Fruit fly (Drosophila melanogaster) whole organism, embryonic: ENCODE measurements around the gene CG13081.
A peak's percentile ranks its signal among the peaks of the same experiment; 100 is the strongest.

Source experiments
- Abd-B ChIP-seq: fragments of 200-800 bp; sonication (Bioruptor generic); optimal IDR thresholded peaks from 2 replicates; lab custom pipeline; 2018; ENCODE audit warnings: missing biosample characterization, mild to moderate bottlenecking, missing genetic modification characterization, moderate library complexity
- CG10267 ChIP-seq: fragments of 200-800 bp; sonication (Bioruptor generic); optimal IDR thresholded peaks from 2 replicates; lab custom pipeline; 2018; ENCODE audit warnings: missing biosample characterization, mild to moderate bottlenecking, missing genetic modification characterization, moderate library complexity
- CG10979 ChIP-seq: fragments of 200-800 bp; sonication (Bioruptor generic); optimal IDR thresholded peaks from 2 replicates; lab custom pipeline; 2018; ENCODE audit warnings: missing biosample characterization, mild to moderate bottlenecking, missing genetic modification characterization, moderate library complexity
- CG11456 ChIP-seq: fragments of 200-800 bp; sonication (Bioruptor generic); IDR thresholded peaks from 3 replicates; pipeline ENCODE4 v1.3.6; 2022; ENCODE audit warnings: missing biosample characterization, missing genetic modification characterization
- CG11504 ChIP-seq: fragments of 200-800 bp; sonication (Bioruptor generic); optimal IDR thresholded peaks from 3 replicates; lab custom pipeline; 2019; ENCODE audit warnings: missing biosample characterization, mild to moderate bottlenecking, missing genetic modification characterization, moderate library complexity
- CG12155 ChIP-seq: fragments of 200-800 bp; sonication (Bioruptor generic); optimal IDR thresholded peaks from 3 replicates; lab custom pipeline; 2016; ENCODE audit warnings: missing biosample characterization, missing genetic modification characterization
- CG12659 ChIP-seq: fragments of 200-800 bp; sonication (Bioruptor generic); optimal IDR thresholded peaks from 3 replicates; lab custom pipeline; 2017; ENCODE audit warnings: mild to moderate bottlenecking, missing biosample characterization, missing genetic modification reagents, missing genetic modification characterization
- CG12769 ChIP-seq: fragments of 200-800 bp; sonication (Bioruptor generic); optimal IDR thresholded peaks from 2 replicates; lab custom pipeline; 2019; ENCODE audit warnings: missing biosample characterization, mild to moderate bottlenecking, missing genetic modification characterization, moderate library complexity
- CG13287 ChIP-seq: fragments of 200-800 bp; sonication (Bioruptor generic); IDR thresholded peaks from 2 replicates; pipeline ENCODE4 v1.3.6; 2022; ENCODE audit warnings: missing biosample characterization, missing genetic modification characterization; ENCODE audit not compliant: partially characterized antibody
- CG17186 ChIP-seq: fragments of 200-800 bp; sonication (Bioruptor generic); optimal IDR thresholded peaks from 3 replicates; lab custom pipeline; 2017; ENCODE audit warnings: missing biosample characterization, missing genetic modification reagents, missing genetic modification characterization
- CG17385 ChIP-seq: fragments of 200-800 bp; sonication (Bioruptor generic); optimal IDR thresholded peaks from 3 replicates; lab custom pipeline; 2018; ENCODE audit warnings: missing biosample characterization, mild to moderate bottlenecking, missing genetic modification characterization
- CG17612 ChIP-seq: fragments of 200-800 bp; sonication (Bioruptor generic); IDR thresholded peaks from 2 replicates; pipeline ENCODE4 v1.3.6; 2022; ENCODE audit warnings: missing biosample characterization, missing genetic modification characterization
- CG1832 ChIP-seq: fragments of 200-800 bp; sonication (Bioruptor generic); optimal IDR thresholded peaks from 2 replicates; lab custom pipeline; 2017; ENCODE audit warnings: missing biosample characterization, mild to moderate bottlenecking, missing genetic modification characterization, inconsistent platforms
- CG30020 ChIP-seq: fragments of 200-800 bp; optimal IDR thresholded peaks from 2 replicates; lab custom pipeline; 2019; ENCODE audit warnings: missing biosample characterization, mild to moderate bottlenecking, missing genetic modification characterization, moderate library complexity
- CG33213 ChIP-seq: fragments of 200-800 bp; sonication (Bioruptor generic); optimal IDR thresholded peaks from 3 replicates; lab custom pipeline; 2016; ENCODE audit warnings: missing biosample characterization, missing genetic modification characterization
- CG42726 ChIP-seq: fragments of 200-800 bp; sonication (Bioruptor generic); IDR thresholded peaks from 2 replicates; pipeline ENCODE4 v1.3.6; 2022; ENCODE audit warnings: missing biosample characterization, missing genetic modification characterization; ENCODE audit not compliant: partially characterized antibody
- CG4328 ChIP-seq: fragments of 200-800 bp; sonication (Bioruptor generic); optimal IDR thresholded peaks from 3 replicates; lab custom pipeline; 2017; ENCODE audit warnings: missing biosample characterization, missing genetic modification reagents, missing genetic modification characterization
- CG4424 ChIP-seq: fragments of 200-800 bp; sonication (Bioruptor generic); optimal IDR thresholded peaks from 3 replicates; lab custom pipeline; 2016; ENCODE audit warnings: missing biosample characterization, missing genetic modification characterization
- CG6813 ChIP-seq: fragments of 200-800 bp; sonication (Bioruptor generic); optimal IDR thresholded peaks from 2 replicates; lab custom pipeline; 2017; ENCODE audit warnings: missing biosample characterization, missing genetic modification characterization, mild to moderate bottlenecking, moderate library complexity, missing genetic modification reagents
- CG6854 ChIP-seq: fragments of 200-800 bp; sonication (Bioruptor generic); optimal IDR thresholded peaks from 3 replicates; lab custom pipeline; 2017; ENCODE audit warnings: missing biosample characterization, mild to moderate bottlenecking, missing genetic modification characterization
- CG7372 ChIP-seq: fragments of 200-800 bp; sonication (Bioruptor generic); IDR thresholded peaks from 2 replicates; pipeline ENCODE4 v1.3.6; 2022; ENCODE audit warnings: missing biosample characterization, missing genetic modification characterization
- Doc3 ChIP-seq: fragments of 200-800 bp; sonication (Bioruptor generic); IDR thresholded peaks from 3 replicates; pipeline ENCODE4 v1.3.6; 2022; ENCODE audit warnings: missing biosample characterization, missing genetic modification characterization; ENCODE audit not compliant: partially characterized antibody
- Ets97D ChIP-seq: fragments of 200-800 bp; sonication (Bioruptor generic); optimal IDR thresholded peaks from 3 replicates; lab custom pipeline; 2016; ENCODE audit warnings: missing biosample characterization, missing genetic modification characterization
- GATAe ChIP-seq: fragments of 200-800 bp; sonication (Bioruptor generic); conservative IDR thresholded peaks from 2 replicates; pipeline ENCODE4 v1.3.6; 2022; ENCODE audit warnings: missing biosample characterization, missing genetic modification characterization
- HLH4C ChIP-seq: fragments of 200-800 bp; sonication (Bioruptor generic); IDR thresholded peaks from 3 replicates; pipeline ENCODE4 v1.3.6; 2022; ENCODE audit warnings: missing biosample characterization, missing genetic modification characterization; ENCODE audit not compliant: partially characterized antibody
- HLH54F ChIP-seq: fragments of 200-800 bp; sonication (Bioruptor generic); optimal IDR thresholded peaks from 3 replicates; lab custom pipeline; 2016; ENCODE audit warnings: missing biosample characterization, missing genetic modification characterization
- Hr51 ChIP-seq, 2 experiments: fragments of 200-800 bp; sonication (Bioruptor generic); optimal IDR thresholded peaks; 2 replicates in 1 of 2; 3 replicates in 1 of 2; lab custom pipeline; 2016 to 2018; ENCODE audit warnings: missing biosample characterization in 2 of 2, missing genetic modification characterization in 2 of 2, mild to moderate bottlenecking in 1 of 2, moderate library complexity in 1 of 2
- Hsf ChIP-seq: fragments of 200-800 bp; sonication (Bioruptor generic); optimal IDR thresholded peaks from 3 replicates; lab custom pipeline; 2016; ENCODE audit warnings: missing biosample characterization, missing genetic modification characterization
- Med ChIP-seq: fragments of 200-800 bp; sonication (Bioruptor generic); peaks from one replicate; lab custom pipeline; 2016; ENCODE audit warnings: missing biosample characterization, missing genetic modification characterization, mild to moderate bottlenecking, inconsistent platforms, moderate library complexity
- NfI ChIP-seq: fragments of 200-800 bp; sonication (Bioruptor generic); optimal IDR thresholded peaks from 3 replicates; lab custom pipeline; 2018; ENCODE audit warnings: missing biosample characterization, mild to moderate bottlenecking, missing genetic modification characterization, moderate library complexity
- Opbp ChIP-seq: fragments of 200-800 bp; sonication (Bioruptor generic); IDR thresholded peaks from 3 replicates; pipeline ENCODE4 v1.3.6; 2022; ENCODE audit warnings: missing biosample characterization, missing genetic modification characterization; ENCODE audit not compliant: partially characterized antibody
- Six4 ChIP-seq: fragments of 200-800 bp; sonication (Bioruptor generic); optimal IDR thresholded peaks from 2 replicates; lab custom pipeline; 2016; ENCODE audit warnings: missing biosample characterization, missing genetic modification characterization
- bab2 ChIP-seq: fragments of 200-800 bp; sonication (Bioruptor generic); optimal IDR thresholded peaks from 2 replicates; lab custom pipeline; 2016; ENCODE audit warnings: missing biosample characterization, missing genetic modification characterization
- bowl ChIP-seq: fragments of 200-800 bp; sonication (Bioruptor generic); IDR thresholded peaks from 2 replicates; pipeline ENCODE4 v1.3.6; 2022; ENCODE audit warnings: missing biosample characterization, missing genetic modification characterization
- cato ChIP-seq: fragments of 200-800 bp; sonication (Bioruptor generic); optimal IDR thresholded peaks from 2 replicates; lab custom pipeline; 2016; ENCODE audit warnings: missing biosample characterization, missing genetic modification characterization, borderline replicate concordance
- chm ChIP-seq: fragments of 200-800 bp; sonication (Bioruptor generic); IDR thresholded peaks from 2 replicates; pipeline ENCODE4 v1.3.6; 2022; ENCODE audit warnings: missing biosample characterization, missing genetic modification characterization
- her ChIP-seq: fragments of 200-800 bp; sonication (Bioruptor generic); optimal IDR thresholded peaks from 2 replicates; lab custom pipeline; 2016; ENCODE audit warnings: missing biosample characterization, missing genetic modification characterization
- maf-S ChIP-seq: fragments of 200-800 bp; sonication (Bioruptor generic); optimal IDR thresholded peaks from 2 replicates; lab custom pipeline; 2016; ENCODE audit warnings: missing biosample characterization, missing genetic modification characterization
- nmo ChIP-seq: fragments of 200-800 bp; sonication (Bioruptor generic); optimal IDR thresholded peaks from 2 replicates; lab custom pipeline; 2018; ENCODE audit warnings: missing biosample characterization, mild to moderate bottlenecking, missing genetic modification characterization, moderate library complexity
- scrt ChIP-seq: fragments of 200-800 bp; sonication (Bioruptor generic); optimal IDR thresholded peaks from 2 replicates; lab custom pipeline; 2018; ENCODE audit warnings: missing biosample characterization, mild to moderate bottlenecking, missing genetic modification characterization, moderate library complexity
- shn ChIP-seq: fragments of 200-800 bp; sonication (Bioruptor generic); optimal IDR thresholded peaks from 3 replicates; lab custom pipeline; 2016; ENCODE audit warnings: missing biosample characterization, missing genetic modification characterization
- slbo ChIP-seq: fragments of 200-800 bp; sonication (Bioruptor generic); IDR thresholded peaks from 2 replicates; pipeline ENCODE4 v1.3.6; 2022; ENCODE audit warnings: missing biosample characterization, missing genetic modification characterization
- sob ChIP-seq: fragments of 200-800 bp; sonication (Bioruptor generic); IDR thresholded peaks from 2 replicates; pipeline ENCODE4 v1.3.6; 2022; ENCODE audit warnings: missing biosample characterization, missing genetic modification characterization
- sr ChIP-seq: fragments of 200-800 bp; sonication (Bioruptor generic); IDR thresholded peaks from 3 replicates; pipeline ENCODE4 v1.3.6; 2022; ENCODE audit warnings: missing biosample characterization, missing genetic modification characterization
- ssp ChIP-seq: fragments of 200-800 bp; sonication (Bioruptor generic); IDR thresholded peaks from 2 replicates; pipeline ENCODE4 v1.3.6; 2022; ENCODE audit warnings: missing biosample characterization, missing genetic modification characterization
- vnd ChIP-seq: fragments of 200-800 bp; sonication (Bioruptor generic); IDR thresholded peaks from 3 replicates; pipeline ENCODE4 v1.3.6; 2022; ENCODE audit warnings: missing biosample characterization, missing genetic modification characterization; ENCODE audit not compliant: partially characterized antibody
- vvl ChIP-seq: fragments of 200-800 bp; sonication (Bioruptor generic); IDR thresholded peaks from 2 replicates; pipeline ENCODE4 v1.3.6; 2022; ENCODE audit warnings: missing biosample characterization, missing genetic modification characterization

Gene CG13081

DNA sequence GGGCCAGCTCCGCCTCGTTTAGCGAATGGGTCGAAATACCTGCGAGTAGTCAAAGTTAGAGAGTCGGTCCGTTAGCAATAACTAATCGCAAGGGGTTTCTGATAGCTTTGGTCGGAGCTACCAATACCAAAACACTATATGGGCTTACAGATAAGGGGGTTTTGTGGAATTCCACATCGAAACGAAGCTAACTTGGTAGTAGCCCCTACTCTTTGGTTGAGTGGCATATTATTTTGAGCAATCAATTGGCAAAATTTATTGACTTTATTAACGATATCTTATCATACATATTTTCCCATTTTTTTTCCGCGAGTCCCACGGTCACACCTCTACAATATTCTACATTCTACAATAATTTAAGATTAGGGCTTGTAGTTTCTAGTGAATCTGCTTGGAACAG lies 34.1 kb upstream of the CG13081 start (continued):
- TF ChIP-seq CG12155 (GFP tag; lab: Kevin White, UChicago) (no peak), GATAe (peak; percentile 87)

DNA sequence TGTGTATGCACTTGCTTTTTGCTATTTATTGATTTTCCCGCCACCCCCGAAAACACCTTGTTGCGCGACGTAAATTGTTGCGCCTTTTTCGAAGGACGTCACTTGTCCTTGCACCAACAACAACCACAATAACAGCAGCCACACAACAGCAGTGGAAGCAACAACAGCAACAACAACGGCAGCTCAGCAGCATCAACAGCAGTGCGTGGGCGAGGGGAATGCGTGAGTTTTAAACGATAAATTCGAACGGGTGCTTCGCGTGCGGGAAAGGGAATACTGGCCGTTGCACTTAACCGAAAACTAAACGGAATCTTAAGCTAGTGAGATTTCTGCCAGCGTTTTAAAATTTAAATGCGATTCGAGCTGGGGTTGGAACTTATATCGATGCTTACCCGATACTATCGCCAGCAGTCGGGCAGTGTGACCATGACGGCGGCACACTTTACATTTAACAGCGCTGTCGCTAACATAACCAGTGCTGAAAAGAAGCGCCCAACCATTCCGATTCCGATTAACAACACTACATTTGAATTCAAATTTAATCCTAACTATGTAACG lies 32.0 kb upstream of the CG13081 start, which contains the start of gene cyst:
cyst (minus strand) TSS at position 404 of the 558 bp plus-strand sequence.
- peak; percentile 92 for TF ChIP-seq Doc3 (GFP tag; lab: Robert Waterston, UW)
- no peak for TF ChIP-seq CG17385
- TF ChIP-seq NfI (GFP tag; lab: Kevin White, UChicago): peak; percentile 24
- peak; percentile 90 for TF ChIP-seq Ets97D (GFP tag; lab: Kevin White, UChicago)
- TF ChIP-seq Opbp (GFP tag; lab: Robert Waterston, UW): peak; percentile 97
- peak; percentile 92 for TF ChIP-seq CG13287 (GFP tag; lab: Robert Waterston, UW)
- TF ChIP-seq Med (GFP tag; lab: Kevin White, UChicago): peak; percentile 90
- TF ChIP-seq CG12659: peak; percentile 81
- no peak for TF ChIP-seq CG11504 (tag; lab: Kevin White, UChicago)
- TF ChIP-seq CG7372 (GFP tag; lab: Robert Waterston, UW): no peak
- TF ChIP-seq CG17612: no peak
- peak; percentile 1 for TF ChIP-seq CG6854
- peak; percentile 94 for TF ChIP-seq HLH4C (GFP tag; lab: Robert Waterston, UW)
- TF ChIP-seq CG11456 (GFP tag; lab: Robert Waterston, UW): peak; percentile 36; the same call in 1 of the 3 replicates
- TF ChIP-seq her (GFP tag; lab: Kevin White, UChicago): peak; percentile 12
- peak; percentile 95 for TF ChIP-seq CG10267 (tag; lab: Kevin White, UChicago)
- 0 out of 2 replicates have a peak, but pooled peaks have one; percentile 21 for TF ChIP-seq ssp
- TF ChIP-seq CG10979 (tag; lab: Kevin White, UChicago): no peak
- TF ChIP-seq Hr51 (GFP tag; optimal IDR thresholded peaks at IDR 0.05; lab: Kevin White, UChicago): no peak
- TF ChIP-seq CG4424 (GFP tag; lab: Kevin White, UChicago): no peak
- no peak for TF ChIP-seq CG12769 (tag; lab: Kevin White, UChicago)
- peak; percentile 97 for TF ChIP-seq vnd (GFP tag; lab: Robert Waterston, UW)
- no peak for TF ChIP-seq CG6813
- peak; percentile 69 for TF ChIP-seq CG33213 (GFP tag; lab: Kevin White, UChicago)
- peak; percentile 57 for TF ChIP-seq HLH54F
- TF ChIP-seq CG1832 (GFP tag; lab: Kevin White, UChicago): no peak
- peak; percentile 34 for TF ChIP-seq maf-S (GFP tag; lab: Kevin White, UChicago)
- TF ChIP-seq Hsf (GFP tag; lab: Kevin White, UChicago): peak; percentile 18
- TF ChIP-seq Six4: peak; percentile 9
- peak; percentile 86 for TF ChIP-seq CG17186 (GFP tag; lab: Kevin White, UChicago)
- TF ChIP-seq CG42726: peak; percentile 97
- TF ChIP-seq cato: no peak
- peak; percentile 35 for TF ChIP-seq CG30020 (tag; lab: Kevin White, UChicago)
- TF ChIP-seq scrt: peak; percentile 93
- peak; percentile 2 for TF ChIP-seq shn
- peak; percentile 13 for TF ChIP-seq bab2
- TF ChIP-seq sob (GFP tag; lab: Robert Waterston, UW): peak; percentile 62
- TF ChIP-seq chm (GFP tag; lab: Robert Waterston, UW): no peak
- no peak for TF ChIP-seq bowl
- TF ChIP-seq Abd-B (GFP tag; lab: Kevin White, UChicago): peak; percentile 51
- TF ChIP-seq sr (GFP tag; lab: Robert Waterston, UW): peak; percentile 60; the same call in 1 of the 3 replicates
- peak; percentile 60 for TF ChIP-seq nmo (GFP tag; lab: Kevin White, UChicago)
- peak; percentile 55; the same call in 1 of the 2 replicates for TF ChIP-seq slbo (GFP tag; lab: Robert Waterston, UW)
- TF ChIP-seq vvl (GFP tag; lab: Robert Waterston, UW): peak; percentile 75
- TF ChIP-seq CG4328 (GFP tag; lab: Kevin White, UChicago): no peak
